Worm (Caenorhabditis elegans) whole organism, early embryonic: Measurements from ENCODE around the gene ins-37.

ENCODE experiments used
- F13C5.2 ChIP-seq: sonication (generic microtip); optimal IDR thresholded peaks from 2 replicates; lab custom pipeline; 2017; ENCODE audit warnings: mild to moderate bottlenecking, missing genetic modification characterization, inconsistent platforms, missing compliant biosample characterization
- aly-1 ChIP-seq: sonication (generic microtip); optimal IDR thresholded peaks from 2 replicates; lab custom pipeline; 2016; ENCODE audit warnings: missing genetic modification characterization, missing compliant biosample characterization
- ama-1 ChIP-seq: fragments of 150-350 bp; optimal IDR thresholded peaks from 2 replicates; lab custom pipeline; 2014
- ceh-13 ChIP-seq: fragments of 200-800 bp; sonication (Bioruptor generic); optimal IDR thresholded peaks from 2 replicates; lab custom pipeline; 2018; ENCODE audit warnings: mild to moderate bottlenecking, missing genetic modification characterization, missing compliant biosample characterization
- flt-1 ChIP-seq: fragments of 200-800 bp; sonication (Bioruptor generic); IDR thresholded peaks from 2 replicates; pipeline ENCODE4 v1.3.6; 2022; ENCODE audit warnings: missing genetic modification characterization, missing compliant biosample characterization
- hmbx-1 ChIP-seq: sonication (generic microtip); optimal IDR thresholded peaks from 2 replicates; lab custom pipeline; 2016; ENCODE audit warnings: mild to moderate bottlenecking, missing genetic modification characterization, missing compliant biosample characterization
- hnd-1 ChIP-seq: sonication (generic microtip); optimal IDR thresholded peaks from 2 replicates; lab custom pipeline; 2016; ENCODE audit warnings: missing genetic modification characterization, missing compliant biosample characterization
- pes-1 ChIP-seq: fragments of 200-800 bp; sonication (Bioruptor generic); IDR thresholded peaks from 2 replicates; pipeline ENCODE4 v1.3.6; 2022; ENCODE audit warnings: missing genetic modification reagents, missing genetic modification characterization, missing compliant biosample characterization
- tra-4 ChIP-seq: sonication (generic microtip); optimal IDR thresholded peaks from 2 replicates; lab custom pipeline; 2017; ENCODE audit warnings: missing genetic modification characterization, missing compliant biosample characterization

- TF ChIP-seq flt-1 (GFP tag; lab: Robert Waterston, UW) (peak; percentile 81), ama-1 (no peak), aly-1 (tag; lab: Kevin White, UChicago) (peak; percentile 32), hmbx-1 (tag; lab: Kevin White, UChicago) (peak; percentile 30), pes-1 (GFP tag; lab: Robert Waterston, UW) (peak; percentile 88), hnd-1 (peak; percentile 63), tra-4 (tag; lab: Kevin White, UChicago) (no peak), F13C5.2 (tag; lab: Kevin White, UChicago) (peak; percentile 85), ceh-13 (GFP tag; lab: Kevin White, UChicago) (peak; percentile 60)
Measured at ce11 chrII:13834380-13835194, 1.3 kb downstream of the ins-37 start.
